Worm (Caenorhabditis elegans): ENCODE measurements around the gene C50F4.6.

DNA sequence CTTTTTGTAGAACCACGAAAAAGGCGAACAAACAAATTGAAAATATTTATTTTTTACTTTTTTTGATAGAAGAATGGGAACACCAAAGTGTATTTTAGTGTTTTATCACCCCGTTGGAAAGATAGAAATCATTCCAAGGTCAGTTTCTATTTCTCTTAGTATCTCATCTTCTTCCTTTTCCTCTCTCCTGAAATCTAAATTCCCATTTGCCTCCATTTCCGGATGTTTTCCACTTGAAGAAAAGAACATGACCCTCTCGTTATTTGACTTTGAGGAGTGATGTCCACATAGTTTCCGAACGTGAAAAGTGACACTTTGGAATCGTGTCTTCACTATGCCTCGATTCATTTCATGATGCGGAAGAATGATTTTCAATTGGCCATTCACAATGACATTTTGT is 41.7 kb downstream of the C50F4.6 start:
- TF ChIP-seq blmp-1 (tag; optimal IDR thresholded peaks at IDR 0.05) (no peak), nhr-12 (tag; optimal IDR thresholded peaks at IDR 0.05) (no peak), elt-3 (tag; optimal IDR thresholded peaks at IDR 0.05) (no peak)
